Worm (Caenorhabditis elegans) whole organism, L4 larva: ENCODE results near the gene Y67D8B.2.

Experiments
- ama-1 ChIP-seq: fragments of 150-350 bp; optimal IDR thresholded peaks from 2 replicates; lab custom pipeline; 2014; ENCODE audit warnings: inconsistent platforms, mixed read lengths
- ceh-28 ChIP-seq: fragments of 150-350 bp; optimal IDR thresholded peaks from 2 replicates; lab custom pipeline; 2014; ENCODE audit warnings: missing biosample characterization, missing genetic modification reagents, missing genetic modification characterization
- lsy-2 ChIP-seq, 2 experiments: fragments of 150-350 bp in 1 of 2; sonication (generic microtip) in 1 of 2; optimal IDR thresholded peaks; 2 replicates each; lab custom pipeline; 2014 to 2017; ENCODE audit warnings: missing biosample characterization in 2 of 2, missing genetic modification characterization in 2 of 2
- mdt-29 ChIP-seq: fragments of 200-800 bp; sonication (Bioruptor generic); IDR thresholded peaks from 2 replicates; pipeline ENCODE4 v1.3.6; 2022; ENCODE audit warnings: missing genetic modification reagents, missing genetic modification characterization, missing compliant biosample characterization
- nhr-237 ChIP-seq: sonication (generic microtip); optimal IDR thresholded peaks from 2 replicates; lab custom pipeline; 2017; ENCODE audit warnings: missing biosample characterization, missing genetic modification characterization
- unc-39 ChIP-seq: sonication (generic microtip); optimal IDR thresholded peaks from 2 replicates; lab custom pipeline; 2017; ENCODE audit warnings: missing biosample characterization, missing genetic modification characterization

DNA sequence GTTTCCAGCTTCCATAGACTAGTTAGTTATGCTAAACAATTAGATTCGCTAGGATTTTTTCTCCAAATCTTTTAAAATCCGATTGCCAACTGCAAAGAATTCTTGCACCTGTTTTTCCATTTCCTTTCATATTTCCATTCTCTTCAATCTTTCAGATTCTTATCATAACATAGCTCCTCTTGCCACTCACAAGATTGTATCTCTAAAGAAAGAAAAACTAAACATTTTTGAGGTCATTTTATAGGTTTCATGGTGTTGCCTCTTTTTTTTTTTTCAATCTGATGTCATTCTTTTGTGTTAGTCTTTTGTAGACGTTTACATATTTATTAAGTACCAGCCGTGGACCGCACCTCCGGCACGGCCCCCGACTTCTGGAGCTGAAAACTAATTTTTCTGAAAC is 26.0 kb downstream of the Y67D8B.2 start:
- no peak for TF ChIP-seq unc-39 (tag; lab: Kevin White, UChicago)
- TF ChIP-seq ama-1 (lab: Kevin White, UChicago), result no peak
- TF ChIP-seq nhr-237 (tag; lab: Kevin White, UChicago), result no peak
- TF ChIP-seq lsy-2 (tag; optimal IDR thresholded peaks at IDR 0.05; lab: Kevin White, UChicago), result no peak
- no peak for TF ChIP-seq mdt-29 (GFP tag; lab: Robert Waterston, UW)
- no peak for TF ChIP-seq ceh-28 (tag; lab: Kevin White, UChicago)
